Worm (Caenorhabditis elegans): ENCODE results near the gene dyf-17.

ce11 chrV:19107065-19107464 lies 20.3 kb upstream of the dyf-17 start:
- TF ChIP-seq dox-1 (GFP tag; IDR thresholded peaks at IDR 0.05) (no peak), pha-4 (tag; optimal IDR thresholded peaks at IDR 0.05) (no peak)

Data from whole organism, young adult.